In the genomic region with DNA sequence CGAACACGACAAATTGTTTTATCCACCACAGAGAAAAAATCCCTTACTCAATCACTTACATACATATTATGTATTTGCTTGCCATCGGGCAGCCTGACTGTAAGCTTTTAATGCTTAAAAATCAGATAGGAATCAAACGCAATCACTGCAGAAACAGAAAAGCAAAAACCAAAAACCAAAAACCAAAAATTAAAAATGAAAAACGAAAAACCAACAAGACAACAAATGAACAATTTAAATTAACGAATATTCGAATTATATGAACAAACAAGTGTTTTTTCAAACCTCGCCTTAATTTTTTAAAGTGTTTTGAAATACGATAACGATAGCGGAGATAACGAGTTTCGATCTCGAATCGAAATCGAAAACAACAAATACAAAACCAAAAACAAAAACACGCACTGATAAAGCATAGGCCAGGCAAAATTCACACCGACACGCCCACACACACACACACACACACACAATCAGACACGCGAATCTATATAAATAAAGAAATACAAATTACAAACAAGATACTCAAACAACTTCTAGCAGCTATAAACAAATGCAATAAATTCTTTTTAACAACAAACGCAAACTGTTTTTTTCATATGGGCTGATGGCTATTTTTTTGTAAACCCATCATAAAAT, we compare ENCODE assay signal across 2 fruit fly cellular contexts.
TF ChIP-seq lines count a peak whose summit lies in the region.

No protein-coding gene starts in this region.

TF ChIP-seq in whole organism, embryonic, 481 proteins besides CTCF, POLR2A, EP300 and RAD21 (continued from another document and continues in another):
- TF ChIP-seq CG15073 (GFP tag; optimal IDR thresholded peaks at IDR 0.05; lab: Kevin White, UChicago) (no peak), CG11695 (GFP tag; IDR thresholded peaks at IDR 0.05; lab: Robert Waterston, UW) (peak; percentile 57; the same call in 1 of the 3 replicates), Elba2 (GFP tag; optimal IDR thresholded peaks at IDR 0.05; lab: Kevin White, UChicago) (no peak), CG4404 (GFP tag; IDR thresholded peaks at IDR 0.05; lab: Robert Waterston, UW) (no peak), CG12219 (GFP tag; optimal IDR thresholded peaks at IDR 0.05; lab: Kevin White, UChicago) (no peak), H15 (GFP tag; IDR thresholded peaks at IDR 0.05; lab: Robert Waterston, UW) (0 out of 3 replicates have a peak, but pooled peaks have one; percentile 19), CG13894 (tag; optimal IDR thresholded peaks at IDR 0.05; lab: Kevin White, UChicago) (no peak), CG33213 (GFP tag; optimal IDR thresholded peaks at IDR 0.05; lab: Kevin White, UChicago) (peak; percentile 4), abd-A (tag; optimal IDR thresholded peaks at IDR 0.05; lab: Kevin White, UChicago) (no peak), CG9932 (GFP tag; IDR thresholded peaks at IDR 0.05; lab: Robert Waterston, UW) (peak; percentile 47), Nf-YB (GFP tag; optimal IDR thresholded peaks at IDR 0.05; lab: Kevin White, UChicago) (no peak), CG10543 (GFP tag; optimal IDR thresholded peaks at IDR 0.05; lab: Kevin White, UChicago) (peak; percentile 0), CG12659 (GFP tag; optimal IDR thresholded peaks at IDR 0.05; lab: Kevin White, UChicago) (peak; percentile 45), Drgx (GFP tag; IDR thresholded peaks at IDR 0.05; lab: Robert Waterston, UW) (peak; percentile 54), CG7987 (GFP tag; optimal IDR thresholded peaks at IDR 0.05; lab: Kevin White, UChicago) (no peak), CG6854 (GFP tag; optimal IDR thresholded peaks at IDR 0.05; lab: Kevin White, UChicago) (no peak), CG1602 (GFP tag; optimal IDR thresholded peaks at IDR 0.05; lab: Kevin White, UChicago) (no peak), Ets97D (GFP tag; optimal IDR thresholded peaks at IDR 0.05; lab: Kevin White, UChicago) (no peak), hb (GFP tag; IDR thresholded peaks at IDR 0.05; lab: Robert Waterston, UW; ENCODE audit: partially characterized antibody) (no peak), Atf6 (GFP tag; IDR thresholded peaks at IDR 0.05; lab: Robert Waterston, UW) (peak; percentile 64; the same call in 1 of the 2 replicates), pum (GFP tag; optimal IDR thresholded peaks at IDR 0.05; lab: Kevin White, UChicago) (peak; percentile 28), CG8359 (GFP tag; optimal IDR thresholded peaks at IDR 0.05; lab: Kevin White, UChicago; ENCODE audit: borderline replicate concordance) (no peak), dmrt99B (tag; optimal IDR thresholded peaks at IDR 0.05; lab: Kevin White, UChicago) (no peak), CG12104 (GFP tag; optimal IDR thresholded peaks at IDR 0.05; lab: Kevin White, UChicago) (peak; percentile 10), Deaf1 (tag; optimal IDR thresholded peaks at IDR 0.05; lab: Kevin White, UChicago) (no peak), tin (GFP tag; optimal IDR thresholded peaks at IDR 0.05; lab: Kevin White, UChicago) (peak; percentile 19), CG3838 (GFP tag; optimal IDR thresholded peaks at IDR 0.05; lab: Kevin White, UChicago) (no peak), CG18011 (GFP tag; optimal IDR thresholded peaks at IDR 0.05; lab: Kevin White, UChicago) (peak; percentile 27), chinmo (GFP tag; IDR thresholded peaks at IDR 0.05; lab: Robert Waterston, UW; ENCODE audit: partially characterized antibody) (no peak), her (GFP tag; optimal IDR thresholded peaks at IDR 0.05; lab: Kevin White, UChicago) (peak; percentile 2), sens-2 (GFP tag; IDR thresholded peaks at IDR 0.05; lab: Robert Waterston, UW) (0 out of 2 replicates have a peak, but pooled peaks have one; percentile 23), Hmr (GFP tag; optimal IDR thresholded peaks at IDR 0.05; lab: Kevin White, UChicago) (peak; percentile 0), Dip2 (GFP tag; IDR thresholded peaks at IDR 0.05; lab: Robert Waterston, UW) (no peak), HHEX (GFP tag; optimal IDR thresholded peaks at IDR 0.05; lab: Kevin White, UChicago) (peak; percentile 72), dysf (GFP tag; IDR thresholded peaks at IDR 0.05; lab: Robert Waterston, UW) (peak; percentile 77; the same call in 2 of the 3 replicates), Doc3 (GFP tag; IDR thresholded peaks at IDR 0.05; lab: Robert Waterston, UW; ENCODE audit: partially characterized antibody) (no peak), CG14667 (GFP tag; IDR thresholded peaks at IDR 0.05; lab: Robert Waterston, UW) (0 out of 2 replicates have a peak, but pooled peaks have one; percentile 23), sc (optimal IDR thresholded peaks at IDR 0.05; lab: Kevin White, UChicago) (no peak), sc (GFP tag; optimal IDR thresholded peaks at IDR 0.05; lab: Kevin White, UChicago) (no peak), CG17328 (GFP tag; IDR thresholded peaks at IDR 0.05; lab: Robert Waterston, UW) (no peak), sug (tag; optimal IDR thresholded peaks at IDR 0.05; lab: Kevin White, UChicago) (peak; percentile 16), HLH54F (GFP tag; optimal IDR thresholded peaks at IDR 0.05; lab: Kevin White, UChicago) (no peak), BEAF-32 (GFP tag; optimal IDR thresholded peaks at IDR 0.05; lab: Kevin White, UChicago) (no peak), CG13624 (GFP tag; optimal IDR thresholded peaks at IDR 0.05; lab: Kevin White, UChicago) (peak; percentile 57), jumu (GFP tag; optimal IDR thresholded peaks at IDR 0.05; lab: Kevin White, UChicago) (no peak), Optix (GFP tag; IDR thresholded peaks at IDR 0.05; lab: Robert Waterston, UW) (no peak), B-H2 (GFP tag; optimal IDR thresholded peaks at IDR 0.05; lab: Kevin White, UChicago) (no peak), esg (GFP tag; conservative IDR thresholded peaks at IDR 0.05; lab: Robert Waterston, UW) (no peak), dmrt11E (tag; optimal IDR thresholded peaks at IDR 0.05; lab: Kevin White, UChicago) (no peak), CG34422 (GFP tag; IDR thresholded peaks at IDR 0.05; lab: Robert Waterston, UW) (no peak), CG6765 (GFP tag; optimal IDR thresholded peaks at IDR 0.05; lab: Kevin White, UChicago) (no peak), CG18476 (GFP tag; optimal IDR thresholded peaks at IDR 0.05; lab: Kevin White, UChicago) (peak; percentile 21), CrebB (tag; optimal IDR thresholded peaks at IDR 0.05; lab: Kevin White, UChicago) (no peak), Adf1 (GFP tag; IDR thresholded peaks at IDR 0.05; lab: Robert Waterston, UW) (no peak), CG4424 (GFP tag; optimal IDR thresholded peaks at IDR 0.05; lab: Kevin White, UChicago) (peak; percentile 49), Dp (GFP tag; optimal IDR thresholded peaks at IDR 0.05; lab: Kevin White, UChicago) (no peak), CG17385 (GFP tag; optimal IDR thresholded peaks at IDR 0.05; lab: Kevin White, UChicago) (peak; percentile 63), da (GFP tag; optimal IDR thresholded peaks at IDR 0.05; lab: Kevin White, UChicago) (no peak), CG6272 (GFP tag; IDR thresholded peaks at IDR 0.05; lab: Robert Waterston, UW) (no peak), CG2129 (GFP tag; IDR thresholded peaks at IDR 0.05; lab: Robert Waterston, UW; ENCODE audit: partially characterized antibody) (no peak), trh (GFP tag; optimal IDR thresholded peaks at IDR 0.05; lab: Kevin White, UChicago) (no peak), CG2202 (tag; optimal IDR thresholded peaks at IDR 0.05; lab: Kevin White, UChicago) (no peak)

TF ChIP-seq in whole organism, prepupa, 60 proteins besides CTCF, POLR2A, EP300 and RAD21 (continued from another document):
- TF ChIP-seq CG6163 (GFP tag; IDR thresholded peaks at IDR 0.05; lab: Robert Waterston, UW): peak; percentile 64; the same call in 2 of the 3 replicates
- TF ChIP-seq CG1621 (tag; optimal IDR thresholded peaks at IDR 0.05; lab: Kevin White, UChicago): peak; percentile 19
- no peak for TF ChIP-seq Smox (GFP tag; optimal IDR thresholded peaks at IDR 0.05; lab: Kevin White, UChicago)
- TF ChIP-seq vri (GFP tag; optimal IDR thresholded peaks at IDR 0.05; lab: Kevin White, UChicago): no peak
- peak; percentile 60 for TF ChIP-seq CG32006 (GFP tag; optimal IDR thresholded peaks at IDR 0.05; lab: Kevin White, UChicago)
- TF ChIP-seq ss (GFP tag; optimal IDR thresholded peaks at IDR 0.05; lab: Kevin White, UChicago): peak in 1 of 2 experiments; percentile 35
- TF ChIP-seq Ets21C (GFP tag; optimal IDR thresholded peaks at IDR 0.05; lab: Kevin White, UChicago): no peak
- peak; percentile 48 for TF ChIP-seq CG34406 (GFP tag; optimal IDR thresholded peaks at IDR 0.05; lab: Kevin White, UChicago)
- no peak for TF ChIP-seq CG4318 (GFP tag; optimal IDR thresholded peaks at IDR 0.05; lab: Kevin White, UChicago)
